Worm (Caenorhabditis elegans): ENCODE measurements around the gene srz-70.

srz-70 gene

DNA sequence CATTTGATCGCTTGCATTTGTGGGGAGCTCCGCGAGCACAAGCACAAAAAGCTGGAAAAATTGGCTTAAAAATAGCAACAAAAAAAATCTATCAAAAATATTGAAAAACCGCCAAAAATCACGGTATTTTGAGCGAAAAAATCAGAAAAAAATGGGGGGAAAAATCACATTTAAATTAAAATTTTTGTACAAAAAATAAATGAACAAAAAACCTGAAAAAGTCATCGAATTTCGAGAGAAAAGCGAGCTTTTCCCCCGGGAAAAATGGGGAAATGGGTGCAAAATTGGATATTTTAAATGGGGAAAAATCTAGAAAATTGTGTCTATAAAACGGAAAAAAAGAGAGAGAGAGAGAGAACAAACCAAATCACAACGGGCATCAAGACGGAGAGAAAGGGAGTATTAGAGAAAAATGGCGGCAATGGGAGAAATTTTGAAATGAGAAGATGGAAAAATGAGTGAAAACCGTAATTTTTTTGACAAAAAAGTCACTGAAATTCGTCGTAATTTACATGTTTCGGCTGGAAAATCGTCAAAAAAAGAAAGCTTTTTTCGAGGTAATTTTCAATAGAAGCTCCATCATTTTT is 30.8 kb upstream of the srz-70 start, which contains the start of gene ced-10:
TSS of gene ced-10 (minus strand) at position 51 of the 587 bp plus-strand sequence.
- no peak for TF ChIP-seq egrh-3 (GFP tag; IDR thresholded peaks at IDR 0.05)
- no peak for TF ChIP-seq F23B12.7 (tag; optimal IDR thresholded peaks at IDR 0.05; ENCODE audit: insufficient read depth)
- TF ChIP-seq mxl-1 (tag; optimal IDR thresholded peaks at IDR 0.05) = no peak
- TF ChIP-seq nhr-120 (GFP tag; IDR thresholded peaks at IDR 0.05) = no peak
- TF ChIP-seq ztf-26 (tag; optimal IDR thresholded peaks at IDR 0.05) = no peak
- no peak for TF ChIP-seq F22D6.2 (tag; optimal IDR thresholded peaks at IDR 0.05)
- no peak for TF ChIP-seq ceh-27 (GFP tag; optimal IDR thresholded peaks at IDR 0.05)
- TF ChIP-seq nfyb-1 (GFP tag; IDR thresholded peaks at IDR 0.05) = no peak
- TF ChIP-seq F37B4.10 (GFP tag; IDR thresholded peaks at IDR 0.05) = no peak
- no peak for TF ChIP-seq fkh-3 (tag; optimal IDR thresholded peaks at IDR 0.05)
- no peak for TF ChIP-seq sea-2 (GFP tag; IDR thresholded peaks at IDR 0.05)
- TF ChIP-seq cebp-1 (GFP tag; IDR thresholded peaks at IDR 0.05) = no peak
- no peak for TF ChIP-seq cebp-1 (tag; optimal IDR thresholded peaks at IDR 0.05)
- no peak for TF ChIP-seq ceh-100 (GFP tag; IDR thresholded peaks at IDR 0.05)
- TF ChIP-seq rcor-1 (GFP tag; IDR thresholded peaks at IDR 0.05) = no peak
- no peak for TF ChIP-seq lin-35 (GFP tag; optimal IDR thresholded peaks at IDR 0.05)
- TF ChIP-seq akir-1 (GFP tag; optimal IDR thresholded peaks at IDR 0.05) = no peak
- no peak for TF ChIP-seq dpl-1 (GFP tag; optimal IDR thresholded peaks at IDR 0.05)

DNA sequence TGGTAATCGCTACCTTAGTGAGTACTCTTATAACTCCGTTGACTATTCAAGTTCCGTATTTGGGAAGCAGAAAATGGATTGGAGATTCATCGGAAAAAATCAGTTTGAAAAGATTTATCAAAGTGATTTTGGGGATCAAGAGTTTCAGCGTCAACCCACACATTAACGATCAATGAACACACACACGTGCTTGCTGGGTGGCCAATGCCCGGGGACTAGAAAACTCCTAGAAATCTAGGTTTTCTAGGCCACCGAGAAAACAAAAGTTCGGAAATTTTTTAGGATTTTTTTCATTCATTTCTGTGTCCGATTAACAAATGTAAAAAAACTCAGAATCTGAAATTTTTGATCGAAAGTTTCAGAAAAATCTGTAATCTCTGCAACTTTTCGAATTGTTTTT is 27.1 kb upstream of the srz-70 start:
- no peak for TF ChIP-seq pha-4 (tag; optimal IDR thresholded peaks at IDR 0.05)
- no peak for TF ChIP-seq cebp-1 (GFP tag; IDR thresholded peaks at IDR 0.05)
- peak; percentile 5 for TF ChIP-seq cebp-1 (tag; optimal IDR thresholded peaks at IDR 0.05)
- peak; percentile 57 for TF ChIP-seq B0336.3 (GFP tag; IDR thresholded peaks at IDR 0.05)
- peak; percentile 26 for TF ChIP-seq snpc-4 (GFP tag; optimal IDR thresholded peaks at IDR 0.05)
- no peak for TF ChIP-seq snpc-4 (tag; optimal IDR thresholded peaks at IDR 0.05)
- TF ChIP-seq rcor-1 (GFP tag; IDR thresholded peaks at IDR 0.05) = 0 out of 2 replicates have a peak, but pooled peaks have one; percentile 6
- TF ChIP-seq ztf-22 (GFP tag; optimal IDR thresholded peaks at IDR 0.05) = no peak
- TF ChIP-seq pbrm-1 (GFP tag; IDR thresholded peaks at IDR 0.05) = 0 out of 2 replicates have a peak, but pooled peaks have one; percentile 38
- TF ChIP-seq madf-6 (GFP tag; IDR thresholded peaks at IDR 0.05) = peak; percentile 18; the same call in 1 of the 2 replicates
- no peak for TF ChIP-seq F33H1.4 (GFP tag; IDR thresholded peaks at IDR 0.05)
- TF ChIP-seq atf-7 (tag; optimal IDR thresholded peaks at IDR 0.05) = peak; percentile 32
- TF ChIP-seq let-607 (tag; optimal IDR thresholded peaks at IDR 0.05) = no peak
- TF ChIP-seq chd-7 (tag; optimal IDR thresholded peaks at IDR 0.05) = peak; percentile 30
- 0 out of 2 replicates have a peak, but pooled peaks have one; percentile 51 for TF ChIP-seq aptf-3 (GFP tag; IDR thresholded peaks at IDR 0.05)
- TF ChIP-seq hrde-1 (tag; optimal IDR thresholded peaks at IDR 0.05; ENCODE audit: borderline replicate concordance) = peak; percentile 24
- TF ChIP-seq ceh-100 (GFP tag; IDR thresholded peaks at IDR 0.05) = 0 out of 2 replicates have a peak, but pooled peaks have one; percentile 11

DNA sequence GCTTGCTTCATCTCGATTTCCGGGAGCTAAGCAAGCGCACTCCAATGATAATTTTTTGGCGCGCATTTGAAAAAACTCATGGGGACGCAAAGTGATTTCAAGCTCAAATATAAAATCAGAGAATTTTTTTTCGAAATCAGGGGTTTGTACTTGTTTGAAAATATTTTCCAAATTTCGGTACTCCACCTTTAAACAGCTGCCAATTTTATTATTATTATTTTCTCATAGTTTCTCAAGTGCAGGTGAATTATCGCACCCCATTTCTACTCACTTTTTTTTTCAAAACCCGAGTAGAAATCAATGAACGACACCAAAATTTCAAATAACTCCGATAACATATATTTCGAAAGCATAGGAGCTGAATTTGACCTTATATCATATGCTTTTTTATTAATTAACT is 25.3 kb upstream of the srz-70 start, which contains the start of gene srz-83:
TSS of gene srz-83 (plus strand) at position 301 of the 400 bp plus-strand sequence.
- no peak for TF ChIP-seq Y67H2A.10 (GFP tag; conservative IDR thresholded peaks at IDR 0.05)
- TF ChIP-seq ztf-26 (tag; optimal IDR thresholded peaks at IDR 0.05) = no peak
- no peak for TF ChIP-seq repo-1 (tag; optimal IDR thresholded peaks at IDR 0.05)
- no peak for TF ChIP-seq ama-1 (optimal IDR thresholded peaks at IDR 0.05)
- TF ChIP-seq ama-1 (GFP tag; optimal IDR thresholded peaks at IDR 0.05) = no peak
- TF ChIP-seq Y79H2A.3 (GFP tag; conservative IDR thresholded peaks at IDR 0.05) = no peak
- TF ChIP-seq nhr-27 (tag; optimal IDR thresholded peaks at IDR 0.05) = no peak
- no peak for TF ChIP-seq ets-4 (GFP tag; optimal IDR thresholded peaks at IDR 0.05)
- TF ChIP-seq gei-17 (GFP tag; optimal IDR thresholded peaks at IDR 0.05) = no peak
- TF ChIP-seq lin-54 (GFP tag; optimal IDR thresholded peaks at IDR 0.05) = no peak
- no peak for TF ChIP-seq Y95B8A.8 (GFP tag; IDR thresholded peaks at IDR 0.05)
- no peak for TF ChIP-seq rpc-1 (optimal IDR thresholded peaks at IDR 0.05)
- TF ChIP-seq rpc-1 (tag; optimal IDR thresholded peaks at IDR 0.05) = no peak
- no peak for TF ChIP-seq B0336.3 (GFP tag; IDR thresholded peaks at IDR 0.05)
- TF ChIP-seq F39B2.1 (GFP tag; IDR thresholded peaks at IDR 0.05) = no peak

Data from whole organism, young adult.